Worm (Caenorhabditis elegans): ENCODE data around the gene ZK637.12.

The ZK637.12 gene

DNA sequence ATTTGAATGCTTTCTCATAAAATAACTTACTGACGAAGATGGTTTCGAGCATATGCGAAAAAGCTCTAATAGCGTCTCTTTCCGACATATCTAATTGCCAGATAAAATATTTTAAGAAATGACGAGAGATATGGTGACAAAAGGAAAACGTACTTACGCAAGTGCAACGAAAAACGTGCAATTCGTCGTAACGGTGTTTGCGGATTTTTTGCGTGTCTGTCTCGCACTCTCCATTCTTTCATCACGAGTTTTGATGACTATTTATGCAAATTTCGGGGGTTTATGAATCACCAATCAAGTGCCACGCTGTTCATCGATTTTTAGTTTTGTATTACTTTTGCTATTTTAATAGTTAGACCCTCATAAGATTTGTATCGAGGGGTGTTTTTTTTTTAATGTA is 35.1 kb upstream of the ZK637.12 start, which contains the start of gene ZK637.14:
Gene ZK637.14, minus strand, starts transcription at position 201 of the 400 bp plus-strand sequence.
- TF ChIP-seq jun-1 (tag; optimal IDR thresholded peaks at IDR 0.05): peak; percentile 41
- TF ChIP-seq egl-5 (tag; optimal IDR thresholded peaks at IDR 0.05): peak; percentile 20
- no peak for TF ChIP-seq nhr-77 (tag; optimal IDR thresholded peaks at IDR 0.05)
- TF ChIP-seq nhr-237 (tag; optimal IDR thresholded peaks at IDR 0.05): no peak
- no peak for TF ChIP-seq egl-27 (tag; optimal IDR thresholded peaks at IDR 0.05)
- TF ChIP-seq snpc-4 (tag; optimal IDR thresholded peaks at IDR 0.05): peak; percentile 47
- no peak for TF ChIP-seq mdl-1 (tag; optimal IDR thresholded peaks at IDR 0.05)
- no peak for TF ChIP-seq ceh-82 (tag; optimal IDR thresholded peaks at IDR 0.05)
- no peak for TF ChIP-seq lsy-12 (tag; optimal IDR thresholded peaks at IDR 0.05)
- TF ChIP-seq pha-4 (tag; optimal IDR thresholded peaks at IDR 0.05): peak; percentile 59
- no peak for TF ChIP-seq elt-1 (tag; optimal IDR thresholded peaks at IDR 0.05)
- no peak for TF ChIP-seq nhr-76 (tag; optimal IDR thresholded peaks at IDR 0.05)
- no peak for TF ChIP-seq fkh-2 (tag; optimal IDR thresholded peaks at IDR 0.05)
- no peak for TF ChIP-seq nhr-28 (tag; optimal IDR thresholded peaks at IDR 0.05)
- peak; percentile 26 for TF ChIP-seq hmg-11 (tag; optimal IDR thresholded peaks at IDR 0.05)
- TF ChIP-seq nhr-43 (tag; optimal IDR thresholded peaks at IDR 0.05; ENCODE audit: poor library complexity, severe bottlenecking): no peak
- TF ChIP-seq daf-12 (tag; optimal IDR thresholded peaks at IDR 0.05): no peak
- peak; percentile 19 for TF ChIP-seq nhr-23 (tag; optimal IDR thresholded peaks at IDR 0.05)
- no peak for TF ChIP-seq tbx-2 (tag; optimal IDR thresholded peaks at IDR 0.05)
- peak; percentile 49 for TF ChIP-seq lin-15B (tag; optimal IDR thresholded peaks at IDR 0.05)
- TF ChIP-seq elt-3 (tag; optimal IDR thresholded peaks at IDR 0.05): no peak
- peak; percentile 65 for TF ChIP-seq pqm-1 (tag; optimal IDR thresholded peaks at IDR 0.05)
- peak; percentile 92 for TF ChIP-seq skn-1 (tag; optimal IDR thresholded peaks at IDR 0.05)
- no peak for TF ChIP-seq nhr-12 (tag; optimal IDR thresholded peaks at IDR 0.05)
- no peak for TF ChIP-seq ztf-11 (tag; optimal IDR thresholded peaks at IDR 0.05)
- TF ChIP-seq nhr-11 (tag; optimal IDR thresholded peaks at IDR 0.05): no peak
- TF ChIP-seq ztf-4 (tag; optimal IDR thresholded peaks at IDR 0.05): no peak
- no peak for TF ChIP-seq eor-1 (tag; optimal IDR thresholded peaks at IDR 0.05)
- peak; percentile 22 for TF ChIP-seq nhr-25 (tag; optimal IDR thresholded peaks at IDR 0.05)
- TF ChIP-seq ama-1 (optimal IDR thresholded peaks at IDR 0.05): no peak
- TF ChIP-seq aly-2 (tag; optimal IDR thresholded peaks at IDR 0.05): no peak
- TF ChIP-seq lin-39 (tag; optimal IDR thresholded peaks at IDR 0.05): peak; percentile 8
- no peak for TF ChIP-seq nhr-67 (tag; optimal IDR thresholded peaks at IDR 0.05)
- TF ChIP-seq ceh-28 (tag; optimal IDR thresholded peaks at IDR 0.05): no peak
- TF ChIP-seq unc-39 (tag; optimal IDR thresholded peaks at IDR 0.05): no peak
- no peak for TF ChIP-seq ceh-9 (tag; optimal IDR thresholded peaks at IDR 0.05)
- TF ChIP-seq nfya-1 (tag; optimal IDR thresholded peaks at IDR 0.05; ENCODE audit: insufficient read depth): peak; percentile 77
- no peak for TF ChIP-seq fos-1 (tag; optimal IDR thresholded peaks at IDR 0.05)
- no peak for TF ChIP-seq ceh-16 (tag; optimal IDR thresholded peaks at IDR 0.05)
- no peak for TF ChIP-seq unc-62 (GFP tag; optimal IDR thresholded peaks at IDR 0.05)
- TF ChIP-seq mml-1 (tag; optimal IDR thresholded peaks at IDR 0.05): no peak
- no peak for TF ChIP-seq ZK546.5 (tag; optimal IDR thresholded peaks at IDR 0.05)
- no peak for TF ChIP-seq sea-2 (GFP tag; optimal IDR thresholded peaks at IDR 0.05)
- TF ChIP-seq zag-1 (tag; optimal IDR thresholded peaks at IDR 0.05): no peak
- no peak for TF ChIP-seq fkh-10 (GFP tag; optimal IDR thresholded peaks at IDR 0.05)
- TF ChIP-seq elt-2 (tag; optimal IDR thresholded peaks at IDR 0.05): peak; percentile 30

ce11 chrIII:8889931-8890330 is 34.1 kb upstream of the ZK637.12 start, which contains the start of gene lnkn-1:
lnkn-1 (plus strand) TSS chrIII:8890231.
- no peak for TF ChIP-seq lin-15B (tag; optimal IDR thresholded peaks at IDR 0.05)
- no peak for TF ChIP-seq elt-1 (tag; optimal IDR thresholded peaks at IDR 0.05)
- TF ChIP-seq jun-1 (tag; optimal IDR thresholded peaks at IDR 0.05): no peak
